Fruit fly (Drosophila melanogaster) whole organism, pupa: Measurements from ENCODE around the gene CG43074.

Experiments used
- CG12605 ChIP-seq: fragments of 200-800 bp; sonication (Bioruptor generic); IDR thresholded peaks from 2 replicates; pipeline ENCODE4 v1.3.6; 2022; ENCODE audit warnings: missing biosample characterization, missing genetic modification characterization
- CG13204 ChIP-seq: fragments of 200-800 bp; sonication (Bioruptor generic); optimal IDR thresholded peaks from 2 replicates; lab custom pipeline; 2018; ENCODE audit warnings: missing biosample characterization, mild to moderate bottlenecking, missing genetic modification characterization, moderate library complexity
- CG14655 ChIP-seq: fragments of 200-800 bp; sonication (Bioruptor generic); optimal IDR thresholded peaks from 3 replicates; lab custom pipeline; 2017; ENCODE audit warnings: mild to moderate bottlenecking, missing biosample characterization, missing genetic modification reagents, missing genetic modification characterization
- CG15710 ChIP-seq: fragments of 200-800 bp; sonication (Bioruptor generic); optimal IDR thresholded peaks from 2 replicates; lab custom pipeline; 2018; ENCODE audit warnings: missing biosample characterization, mild to moderate bottlenecking, missing genetic modification characterization, moderate library complexity
- CG17806 ChIP-seq: fragments of 200-800 bp; sonication (Bioruptor generic); optimal IDR thresholded peaks from 2 replicates; lab custom pipeline; 2018; ENCODE audit warnings: missing biosample characterization, mild to moderate bottlenecking, missing genetic modification characterization, moderate library complexity
- CG4496 ChIP-seq: fragments of 200-800 bp; sonication (Bioruptor generic); IDR thresholded peaks from 3 replicates; pipeline ENCODE4 v1.3.6; 2022; ENCODE audit warnings: missing biosample characterization, missing genetic modification characterization
- CG8301 ChIP-seq: fragments of 200-800 bp; sonication (Bioruptor generic); optimal IDR thresholded peaks from 2 replicates; lab custom pipeline; 2018; ENCODE audit warnings: missing biosample characterization, mild to moderate bottlenecking, missing genetic modification characterization
- CG9948 ChIP-seq: fragments of 200-800 bp; sonication (Bioruptor generic); optimal IDR thresholded peaks from 2 replicates; lab custom pipeline; 2018; ENCODE audit warnings: missing biosample characterization, mild to moderate bottlenecking, missing genetic modification characterization, moderate library complexity
- EcR ChIP-seq: fragments of 200-800 bp; sonication (Bioruptor generic); optimal IDR thresholded peaks from 3 replicates; lab custom pipeline; 2019; ENCODE audit warnings: missing biosample characterization, missing genetic modification characterization, mild to moderate bottlenecking, moderate library complexity, missing genetic modification reagents
- Ets98B ChIP-seq: fragments of 200-800 bp; sonication (Bioruptor generic); IDR thresholded peaks from 2 replicates; pipeline ENCODE4 v1.3.6; 2022; ENCODE audit warnings: missing biosample characterization, missing genetic modification characterization
- Pif1A ChIP-seq: fragments of 200-800 bp; sonication (Bioruptor generic); optimal IDR thresholded peaks from 3 replicates; lab custom pipeline; 2016; ENCODE audit warnings: missing biosample characterization, missing genetic modification characterization
- Pif1B ChIP-seq: fragments of 200-800 bp; sonication (Bioruptor generic); optimal IDR thresholded peaks from 3 replicates; lab custom pipeline; 2016; ENCODE audit warnings: missing biosample characterization, missing genetic modification characterization
- Snoo ChIP-seq: fragments of 200-800 bp; sonication (Bioruptor generic); optimal IDR thresholded peaks from 3 replicates; lab custom pipeline; 2017; ENCODE audit warnings: missing biosample characterization, mild to moderate bottlenecking, missing genetic modification characterization, inconsistent platforms

dm6 chr3L:3437664-3438368, 46.6 kb downstream of the CG43074 start:
- no peak for TF ChIP-seq Pif1B (GFP tag; lab: Kevin White, UChicago)
- TF ChIP-seq Snoo, result no peak
- no peak for TF ChIP-seq CG8301 (tag; lab: Kevin White, UChicago)
- no peak for TF ChIP-seq CG4496 (GFP tag; lab: Robert Waterston, UW)
- no peak for TF ChIP-seq EcR (GFP tag; lab: Kevin White, UChicago)
- no peak for TF ChIP-seq CG12605 (GFP tag; lab: Robert Waterston, UW)
- no peak for TF ChIP-seq CG15710
- TF ChIP-seq Ets98B (GFP tag; lab: Robert Waterston, UW), result no peak
- no peak for TF ChIP-seq CG13204 (GFP tag; lab: Kevin White, UChicago)
- TF ChIP-seq CG17806 (tag; lab: Kevin White, UChicago), result no peak
- TF ChIP-seq Pif1A (GFP tag; lab: Kevin White, UChicago), result no peak
- TF ChIP-seq CG9948, result no peak
- TF ChIP-seq CG14655 (GFP tag; lab: Kevin White, UChicago), result no peak
